Fruit fly (Drosophila melanogaster) whole organism, embryonic: ENCODE measurements around the gene Ac78C.

Experiments used
- Antp ChIP-seq: fragments of 200-800 bp; sonication (Bioruptor generic); optimal IDR thresholded peaks from 3 replicates; lab custom pipeline; 2016; ENCODE audit warnings: missing biosample characterization, missing genetic modification characterization
- BEAF-32 ChIP-seq: fragments of 200-800 bp; sonication (Bioruptor generic); optimal IDR thresholded peaks from 3 replicates; lab custom pipeline; 2017; ENCODE audit warnings: missing biosample characterization, missing genetic modification characterization, mild to moderate bottlenecking, moderate library complexity, missing genetic modification reagents
- Bgb ChIP-seq: fragments of 200-800 bp; sonication (Bioruptor generic); IDR thresholded peaks from 2 replicates; pipeline ENCODE4 v1.3.6; 2022; ENCODE audit warnings: missing biosample characterization, missing genetic modification characterization; ENCODE audit not compliant: partially characterized antibody
- Bteb2 ChIP-seq: fragments of 200-800 bp; sonication (Bioruptor generic); optimal IDR thresholded peaks from 2 replicates; lab custom pipeline; 2016; ENCODE audit warnings: missing biosample characterization, missing genetic modification characterization
- CG12659 ChIP-seq: fragments of 200-800 bp; sonication (Bioruptor generic); optimal IDR thresholded peaks from 3 replicates; lab custom pipeline; 2017; ENCODE audit warnings: mild to moderate bottlenecking, missing biosample characterization, missing genetic modification reagents, missing genetic modification characterization
- CG14050 ChIP-seq: fragments of 200-800 bp; sonication (Bioruptor generic); IDR thresholded peaks from 3 replicates; pipeline ENCODE4 v1.3.6; 2022; ENCODE audit warnings: missing biosample characterization, missing genetic modification characterization
- CG15514 ChIP-seq: fragments of 200-800 bp; sonication (Bioruptor generic); optimal IDR thresholded peaks from 3 replicates; lab custom pipeline; 2017; ENCODE audit warnings: missing biosample characterization, missing genetic modification characterization, mild to moderate bottlenecking, moderate library complexity, missing genetic modification reagents
- CG15601 ChIP-seq: fragments of 200-800 bp; sonication (Bioruptor generic); optimal IDR thresholded peaks from 3 replicates; lab custom pipeline; 2019; ENCODE audit warnings: missing biosample characterization, mild to moderate bottlenecking, missing genetic modification characterization, moderate library complexity
- CG1603 ChIP-seq: fragments of 200-800 bp; sonication (Bioruptor generic); optimal IDR thresholded peaks from 2 replicates; lab custom pipeline; 2019; ENCODE audit warnings: missing biosample characterization, mild to moderate bottlenecking, missing genetic modification characterization, moderate library complexity
- CG18011 ChIP-seq: fragments of 200-800 bp; sonication (Bioruptor generic); optimal IDR thresholded peaks from 2 replicates; lab custom pipeline; 2017; ENCODE audit warnings: missing biosample characterization, missing genetic modification characterization, mild to moderate bottlenecking, moderate library complexity, missing genotype
- CG18262 ChIP-seq: fragments of 200-800 bp; optimal IDR thresholded peaks from 3 replicates; lab custom pipeline; 2019; ENCODE audit warnings: missing biosample characterization, mild to moderate bottlenecking, missing genetic modification characterization, moderate library complexity
- CG32772 ChIP-seq: fragments of 200-800 bp; sonication (Bioruptor generic); IDR thresholded peaks from 2 replicates; pipeline ENCODE4 v1.3.6; 2022; ENCODE audit warnings: missing biosample characterization, missing genetic modification characterization
- CG33557 ChIP-seq: fragments of 200-800 bp; sonication (Bioruptor generic); optimal IDR thresholded peaks from 2 replicates; lab custom pipeline; 2019; ENCODE audit warnings: missing biosample characterization, mild to moderate bottlenecking, missing genetic modification characterization, moderate library complexity
- CG3847 ChIP-seq: fragments of 200-800 bp; sonication (Bioruptor generic); IDR thresholded peaks from 2 replicates; pipeline ENCODE4 v1.3.6; 2022; ENCODE audit warnings: missing biosample characterization, missing genetic modification characterization
- CG4617 ChIP-seq: fragments of 200-800 bp; sonication (Bioruptor generic); optimal IDR thresholded peaks from 3 replicates; lab custom pipeline; 2016; ENCODE audit warnings: missing biosample characterization, missing genetic modification characterization, borderline replicate concordance
- CG9609 ChIP-seq: fragments of 200-800 bp; sonication (Bioruptor generic); optimal IDR thresholded peaks from 3 replicates; lab custom pipeline; 2016; ENCODE audit warnings: missing biosample characterization, missing genetic modification characterization
- CoRest ChIP-seq: fragments of 200-800 bp; sonication (Bioruptor generic); optimal IDR thresholded peaks from 3 replicates; lab custom pipeline; 2018; ENCODE audit warnings: missing biosample characterization, mild to moderate bottlenecking, missing genetic modification characterization, moderate library complexity
- D19A ChIP-seq: fragments of 200-800 bp; optimal IDR thresholded peaks from 3 replicates; lab custom pipeline; 2019; ENCODE audit warnings: missing biosample characterization, mild to moderate bottlenecking, missing genetic modification characterization, moderate library complexity
- Deaf1 ChIP-seq: fragments of 200-800 bp; optimal IDR thresholded peaks from 3 replicates; lab custom pipeline; 2019; ENCODE audit warnings: missing biosample characterization, mild to moderate bottlenecking, missing genetic modification characterization, moderate library complexity
- E2f1 ChIP-seq: fragments of 200-800 bp; sonication (Bioruptor generic); IDR thresholded peaks from 2 replicates; pipeline ENCODE4 v1.3.6; 2022; ENCODE audit warnings: missing biosample characterization, missing genetic modification characterization
- E2f2 ChIP-seq: fragments of 200-800 bp; sonication (Bioruptor generic); IDR thresholded peaks from 2 replicates; pipeline ENCODE4 v1.3.6; 2022; ENCODE audit warnings: missing biosample characterization, missing genetic modification characterization
- Ets97D ChIP-seq: fragments of 200-800 bp; sonication (Bioruptor generic); optimal IDR thresholded peaks from 3 replicates; lab custom pipeline; 2016; ENCODE audit warnings: missing biosample characterization, missing genetic modification characterization
- Fer2 ChIP-seq: fragments of 200-800 bp; sonication (Bioruptor generic); optimal IDR thresholded peaks from 2 replicates; lab custom pipeline; 2018; ENCODE audit warnings: missing biosample characterization, mild to moderate bottlenecking, missing genetic modification characterization, moderate library complexity
- HmgD ChIP-seq: fragments of 200-800 bp; sonication (Bioruptor generic); optimal IDR thresholded peaks from 3 replicates; lab custom pipeline; 2016; ENCODE audit warnings: missing biosample characterization, missing genetic modification characterization
- Jarid2 ChIP-seq: fragments of 200-800 bp; sonication (Bioruptor generic); optimal IDR thresholded peaks from 3 replicates; lab custom pipeline; 2017; ENCODE audit warnings: mild to moderate bottlenecking, missing biosample characterization, missing genetic modification reagents, missing genetic modification characterization
- Lpt ChIP-seq: fragments of >200 bp; optimal IDR thresholded peaks from 2 replicates; lab custom pipeline; 2018; ENCODE audit warnings: missing biosample characterization, missing genetic modification characterization
- MESR4 ChIP-seq: fragments of 200-800 bp; sonication (Bioruptor generic); optimal IDR thresholded peaks from 2 replicates; lab custom pipeline; 2018; ENCODE audit warnings: missing biosample characterization, mild to moderate bottlenecking, missing genetic modification characterization, moderate library complexity
- Mad ChIP-seq: fragments of 200-800 bp; sonication (Bioruptor generic); optimal IDR thresholded peaks from 2 replicates; lab custom pipeline; 2016; ENCODE audit warnings: missing biosample characterization, missing genetic modification characterization
- Mes4 ChIP-seq: fragments of 200-800 bp; sonication (Bioruptor generic); optimal IDR thresholded peaks from 2 replicates; lab custom pipeline; 2016; ENCODE audit warnings: missing biosample characterization, missing genetic modification characterization
- Nf-YB ChIP-seq: fragments of 200-800 bp; sonication (Bioruptor generic); optimal IDR thresholded peaks from 3 replicates; lab custom pipeline; 2019; ENCODE audit warnings: missing biosample characterization, mild to moderate bottlenecking, missing genetic modification characterization, moderate library complexity
- Pdp1 ChIP-seq, 2 experiments: fragments of 200-800 bp; sonication (Bioruptor generic); optimal IDR thresholded peaks; 3 replicates each; lab custom pipeline; 2016; ENCODE audit warnings: missing biosample characterization in 2 of 2, missing genetic modification characterization in 2 of 2, mild to moderate bottlenecking in 1 of 2, moderate library complexity in 1 of 2
- YL-1 ChIP-seq: fragments of 200-800 bp; sonication (Bioruptor generic); optimal IDR thresholded peaks from 3 replicates; lab custom pipeline; 2017; ENCODE audit warnings: missing biosample characterization, mild to moderate bottlenecking, missing genetic modification characterization
- abd-A ChIP-seq: fragments of 200-800 bp; sonication (Bioruptor generic); optimal IDR thresholded peaks from 3 replicates; lab custom pipeline; 2019; ENCODE audit warnings: missing biosample characterization, mild to moderate bottlenecking, missing genetic modification characterization, moderate library complexity
- az2 ChIP-seq: fragments of 200-800 bp; sonication (Bioruptor generic); optimal IDR thresholded peaks from 3 replicates; lab custom pipeline; 2016; ENCODE audit warnings: missing biosample characterization, missing genetic modification characterization
- bigmax ChIP-seq: fragments of 200-800 bp; sonication (Bioruptor generic); optimal IDR thresholded peaks from 2 replicates; lab custom pipeline; 2018; ENCODE audit warnings: missing biosample characterization, mild to moderate bottlenecking, missing genetic modification characterization
- cas ChIP-seq: fragments of 200-800 bp; sonication (Bioruptor generic); IDR thresholded peaks from 2 replicates; pipeline ENCODE4 v1.3.6; 2022; ENCODE audit warnings: missing biosample characterization, missing genetic modification characterization
- caup ChIP-seq: fragments of 200-800 bp; sonication (Bioruptor generic); optimal IDR thresholded peaks from 3 replicates; lab custom pipeline; 2017; ENCODE audit warnings: missing biosample characterization, mild to moderate bottlenecking, missing genetic modification characterization, moderate library complexity; ENCODE audit not compliant: severe bottlenecking
- disco-r ChIP-seq: fragments of 200-800 bp; sonication (Bioruptor generic); optimal IDR thresholded peaks from 2 replicates; lab custom pipeline; 2016; ENCODE audit warnings: missing biosample characterization, missing genetic modification characterization
- dm ChIP-seq: fragments of 200-800 bp; sonication (Bioruptor generic); optimal IDR thresholded peaks from 3 replicates; lab custom pipeline; 2016; ENCODE audit warnings: missing biosample characterization, missing genetic modification characterization
- gem ChIP-seq: fragments of 200-800 bp; sonication (Bioruptor generic); optimal IDR thresholded peaks from 2 replicates; lab custom pipeline; 2019; ENCODE audit warnings: missing biosample characterization, mild to moderate bottlenecking, missing genetic modification characterization, moderate library complexity
- grn ChIP-seq: fragments of 200-800 bp; sonication (Bioruptor generic); optimal IDR thresholded peaks from 3 replicates; lab custom pipeline; 2017; ENCODE audit warnings: missing biosample characterization, missing genetic modification characterization
- h ChIP-seq: fragments of >200 bp; optimal IDR thresholded peaks from 2 replicates; lab custom pipeline; 2017
- klu ChIP-seq: fragments of 200-800 bp; sonication (Bioruptor generic); IDR thresholded peaks from 2 replicates; pipeline ENCODE4 v1.3.6; 2022; ENCODE audit warnings: missing biosample characterization, missing genetic modification characterization
- mam ChIP-seq: fragments of 200-800 bp; sonication (Bioruptor generic); optimal IDR thresholded peaks from 3 replicates; lab custom pipeline; 2016; ENCODE audit warnings: missing biosample characterization, missing genetic modification characterization
- nmo ChIP-seq: fragments of 200-800 bp; sonication (Bioruptor generic); optimal IDR thresholded peaks from 2 replicates; lab custom pipeline; 2018; ENCODE audit warnings: missing biosample characterization, mild to moderate bottlenecking, missing genetic modification characterization, moderate library complexity
- onecut ChIP-seq: fragments of 200-800 bp; sonication (Bioruptor generic); IDR thresholded peaks from 2 replicates; pipeline ENCODE4 v1.3.6; 2022; ENCODE audit warnings: missing biosample characterization, missing genetic modification characterization
- otp ChIP-seq: fragments of 200-800 bp; sonication (Bioruptor generic); IDR thresholded peaks from 3 replicates; pipeline ENCODE4, ENCODE4 v1.3.6; 2022; ENCODE audit warnings: missing biosample characterization, missing genetic modification characterization
- pb ChIP-seq: fragments of 200-800 bp; sonication (Bioruptor generic); optimal IDR thresholded peaks from 3 replicates; lab custom pipeline; 2016; ENCODE audit warnings: missing biosample characterization, missing genetic modification characterization
- scrt ChIP-seq: fragments of 200-800 bp; sonication (Bioruptor generic); optimal IDR thresholded peaks from 2 replicates; lab custom pipeline; 2018; ENCODE audit warnings: missing biosample characterization, mild to moderate bottlenecking, missing genetic modification characterization, moderate library complexity
- slp2 ChIP-seq: fragments of 200-800 bp; sonication (Bioruptor generic); optimal IDR thresholded peaks from 2 replicates; lab custom pipeline; 2016; ENCODE audit warnings: missing biosample characterization, missing genetic modification characterization
- tgo ChIP-seq: fragments of 200-800 bp; sonication (Bioruptor generic); IDR thresholded peaks from 3 replicates; pipeline ENCODE4 v1.3.6; 2022; ENCODE audit warnings: missing biosample characterization, missing genetic modification characterization
- yki ChIP-seq: fragments of >200 bp; optimal IDR thresholded peaks from 3 replicates; lab custom pipeline; 2018

The Ac78C gene

dm6 chr3L:21196563-21196962, 24.8 kb upstream of the Ac78C start, which contains the start of the genes Targ3 and park (continued):
- no peak for TF ChIP-seq bigmax (GFP tag; lab: Kevin White, UChicago)
- TF ChIP-seq E2f1 (GFP tag; lab: Robert Waterston, UW) = no peak
- no peak for TF ChIP-seq klu (GFP tag; lab: Robert Waterston, UW)
- peak; percentile 23; the same call in 1 of the 2 replicates for TF ChIP-seq Bgb
- no peak for TF ChIP-seq slp2 (GFP tag; lab: Kevin White, UChicago)
- no peak for TF ChIP-seq Deaf1 (tag; lab: Kevin White, UChicago)
- TF ChIP-seq CG3847 (GFP tag; lab: Robert Waterston, UW) = peak; percentile 65
- peak; percentile 2 for TF ChIP-seq CG18011 (GFP tag; lab: Kevin White, UChicago)
- no peak for TF ChIP-seq h
- peak; percentile 2 for TF ChIP-seq D19A (tag; lab: Kevin White, UChicago)
- peak; percentile 43 for TF ChIP-seq CG9609 (GFP tag; lab: Kevin White, UChicago)
- TF ChIP-seq Fer2 (tag; lab: Kevin White, UChicago) = no peak
- TF ChIP-seq CG1603 (tag; lab: Kevin White, UChicago) = peak; percentile 68
- no peak for TF ChIP-seq Nf-YB
- no peak for TF ChIP-seq disco-r (GFP tag; lab: Kevin White, UChicago)
- TF ChIP-seq abd-A (tag; lab: Kevin White, UChicago) = peak; percentile 4
- TF ChIP-seq Pdp1 (GFP tag; optimal IDR thresholded peaks at IDR 0.05; lab: Kevin White, UChicago) = peak in 1 of 2 experiments; percentile 4
- TF ChIP-seq mam (GFP tag; lab: Kevin White, UChicago) = peak; percentile 27
- no peak for TF ChIP-seq CG18262 (tag; lab: Kevin White, UChicago)
- no peak for TF ChIP-seq pb
- TF ChIP-seq CG12659 (GFP tag; lab: Kevin White, UChicago) = peak; percentile 60
- peak; percentile 49 for TF ChIP-seq MESR4 (GFP tag; lab: Kevin White, UChicago)
- no peak for TF ChIP-seq CG32772 (GFP tag; lab: Robert Waterston, UW)
- peak; percentile 31 for TF ChIP-seq CoRest
- TF ChIP-seq nmo (GFP tag; lab: Kevin White, UChicago) = peak; percentile 7
- TF ChIP-seq Mes4 = peak; percentile 2
- TF ChIP-seq CG14050 (GFP tag; lab: Robert Waterston, UW) = no peak
- peak; percentile 15 for TF ChIP-seq Antp (GFP tag; lab: Kevin White, UChicago)
- no peak for TF ChIP-seq caup (GFP tag; lab: Kevin White, UChicago)
- peak; percentile 34 for TF ChIP-seq dm
- TF ChIP-seq CG15601 (tag; lab: Kevin White, UChicago) = no peak
- 0 out of 3 replicates have a peak, but pooled peaks have one; percentile 9 for TF ChIP-seq otp (GFP tag; lab: Robert Waterston, UW)
- TF ChIP-seq CG15514 = peak; percentile 41
- TF ChIP-seq CG33557 = no peak
- peak; percentile 20 for TF ChIP-seq gem (tag; lab: Kevin White, UChicago)
- peak; percentile 57 for TF ChIP-seq CG4617 (GFP tag; lab: Kevin White, UChicago)
- TF ChIP-seq Jarid2 (GFP tag; lab: Kevin White, UChicago) = no peak
- TF ChIP-seq grn (GFP tag; lab: Kevin White, UChicago) = peak; percentile 31
- peak; percentile 47 for TF ChIP-seq Mad (GFP tag; lab: Kevin White, UChicago)
- TF ChIP-seq BEAF-32 = peak; percentile 33
- no peak for TF ChIP-seq cas
- no peak for TF ChIP-seq tgo
- TF ChIP-seq Lpt (GFP tag; lab: Kevin White, UChicago) = no peak
- TF ChIP-seq az2 = no peak
- TF ChIP-seq scrt (GFP tag; lab: Kevin White, UChicago) = no peak
- peak; percentile 90 for TF ChIP-seq E2f2 (GFP tag; lab: Robert Waterston, UW)
- TF ChIP-seq Ets97D (GFP tag; lab: Kevin White, UChicago) = peak; percentile 53
- TF ChIP-seq onecut (GFP tag; lab: Robert Waterston, UW) = no peak
- TF ChIP-seq Bteb2 (GFP tag; lab: Kevin White, UChicago) = peak; percentile 19
- no peak for TF ChIP-seq yki
- peak; percentile 66 for TF ChIP-seq YL-1 (GFP tag; lab: Kevin White, UChicago)
- peak; percentile 45 for TF ChIP-seq HmgD (GFP tag; lab: Kevin White, UChicago)
